Worm (Caenorhabditis elegans): ENCODE measurements around the gene T11G6.4.

Gene T11G6.4

ce11 chrIV:10851833-10852232 is at the start of gene T11G6.4:
TSS of gene T11G6.4 (minus strand) at chrIV:10851933.
- TF ChIP-seq unc-62 (GFP tag; optimal IDR thresholded peaks at IDR 0.05) = no peak

ce11 chrIV:10900083-10900482 is 48.4 kb upstream of the T11G6.4 start, which contains the start of gene srlf-30:
TSS of gene srlf-30 (plus strand) at chrIV:10900383.
- TF ChIP-seq unc-62 (GFP tag; optimal IDR thresholded peaks at IDR 0.05) = no peak

- TF ChIP-seq unc-62 (GFP tag; optimal IDR thresholded peaks at IDR 0.05) = no peak
These were observed 47.4 kb upstream of the T11G6.4 start, which contains the start of the genes F13E9.9 and F13E9.19 for ce11 chrIV:10899091-10899490. TSS of gene F13E9.9 (minus strand) at chrIV:10899191. TSS of gene F13E9.19 (plus strand) at chrIV:10899406.

ce11 chrIV:10898160-10898559 is 46.4 kb upstream of the T11G6.4 start:
- TF ChIP-seq unc-62 (GFP tag; optimal IDR thresholded peaks at IDR 0.05) = no peak

ce11 chrIV:10896512-10896911 is 44.8 kb upstream of the T11G6.4 start, which contains the start of gene srlf-13:
TSS of gene srlf-13 (minus strand) at chrIV:10896612.
- no peak for TF ChIP-seq unc-62 (GFP tag; optimal IDR thresholded peaks at IDR 0.05)

ce11 chrIV:10894255-10894654 is 42.5 kb upstream of the T11G6.4 start, which contains the start of gene srlf-14:
TSS of gene srlf-14 (minus strand) at chrIV:10894355.
- no peak for TF ChIP-seq unc-62 (GFP tag; optimal IDR thresholded peaks at IDR 0.05)

- no peak for TF ChIP-seq unc-62 (GFP tag; optimal IDR thresholded peaks at IDR 0.05)
These were observed 40.3 kb upstream of the T11G6.4 start, which contains the start of gene srlf-12 for ce11 chrIV:10891993-10892392. TSS of gene srlf-12 (minus strand) at chrIV:10892093.

ce11 chrIV:10889820-10890462 is 38.2 kb upstream of the T11G6.4 start, which contains the start of gene F13E9.15:
TSS of gene F13E9.15 (minus strand) at chrIV:10889870.
- no peak for TF ChIP-seq unc-62 (GFP tag; optimal IDR thresholded peaks at IDR 0.05)

- no peak for TF ChIP-seq unc-62 (GFP tag; optimal IDR thresholded peaks at IDR 0.05)
These were observed 35.6 kb upstream of the T11G6.4 start, which contains the start of gene F13E9.16 for ce11 chrIV:10887285-10887684. TSS of gene F13E9.16 (minus strand) at chrIV:10887385.

- TF ChIP-seq unc-62 (GFP tag; optimal IDR thresholded peaks at IDR 0.05) = no peak
These were observed 34.2 kb upstream of the T11G6.4 start, which contains the start of gene srlf-11 for ce11 chrIV:10885915-10886314. TSS of gene srlf-11 (minus strand) at chrIV:10886015.

- TF ChIP-seq unc-62 (GFP tag; optimal IDR thresholded peaks at IDR 0.05) = no peak
These were observed 32.5 kb upstream of the T11G6.4 start, which contains the start of gene F13E9.5 for ce11 chrIV:10884263-10884662. TSS of gene F13E9.5 (minus strand) at chrIV:10884363.

- no peak for TF ChIP-seq unc-62 (GFP tag; optimal IDR thresholded peaks at IDR 0.05)
These were observed 29.5 kb upstream of the T11G6.4 start, which contains the start of gene F13E9.13 for ce11 chrIV:10881230-10881629. TSS of gene F13E9.13 (plus strand) at chrIV:10881546.

ce11 chrIV:10880264-10880663 is 28.5 kb upstream of the T11G6.4 start, which contains the start of gene fipr-15:
TSS of gene fipr-15 (plus strand) at chrIV:10880564.
- TF ChIP-seq unc-62 (GFP tag; optimal IDR thresholded peaks at IDR 0.05) = no peak

ce11 chrIV:10879542-10879941 is 27.8 kb upstream of the T11G6.4 start, which contains the start of gene sdz-13:
TSS of gene sdz-13 (minus strand) at chrIV:10879642.
- TF ChIP-seq unc-62 (GFP tag; optimal IDR thresholded peaks at IDR 0.05) = no peak

- no peak for TF ChIP-seq unc-62 (GFP tag; optimal IDR thresholded peaks at IDR 0.05)
These were observed 25.1 kb upstream of the T11G6.4 start, which contains the start of gene fipr-14 for ce11 chrIV:10876844-10877243. TSS of gene fipr-14 (plus strand) at chrIV:10877144.

- TF ChIP-seq unc-62 (GFP tag; optimal IDR thresholded peaks at IDR 0.05) = no peak
These were observed 22.8 kb upstream of the T11G6.4 start, which contains the start of gene F13E9.12 for ce11 chrIV:10874527-10874926. TSS of gene F13E9.12 (minus strand) at chrIV:10874627.

- no peak for TF ChIP-seq unc-62 (GFP tag; optimal IDR thresholded peaks at IDR 0.05)
These were observed 18.4 kb upstream of the T11G6.4 start for ce11 chrIV:10870158-10870557.

All from whole organism, dauer.